Fruit fly (Drosophila melanogaster) whole organism, embryonic: ENCODE results near the gene CG43448.

ENCODE experiments used
- Adf1 ChIP-seq: fragments of 200-800 bp; sonication (Bioruptor generic); IDR thresholded peaks from 2 replicates; pipeline ENCODE4 v1.3.6; 2022; ENCODE audit warnings: missing biosample characterization, missing genetic modification characterization
- Atf3 ChIP-seq: fragments of 200-800 bp; sonication (Bioruptor generic); optimal IDR thresholded peaks from 3 replicates; lab custom pipeline; 2016; ENCODE audit warnings: missing biosample characterization, missing genetic modification characterization
- BtbVII ChIP-seq: fragments of 200-800 bp; sonication (Bioruptor generic); optimal IDR thresholded peaks from 3 replicates; lab custom pipeline; 2017; ENCODE audit warnings: missing biosample characterization, mild to moderate bottlenecking, missing genetic modification characterization
- CG10209 ChIP-seq: fragments of 200-800 bp; sonication (Bioruptor generic); optimal IDR thresholded peaks from 3 replicates; lab custom pipeline; 2017; ENCODE audit warnings: missing biosample characterization, mild to moderate bottlenecking, missing genetic modification characterization, missing genetic modification reagents
- CG10274 ChIP-seq: fragments of 200-800 bp; sonication (Bioruptor generic); optimal IDR thresholded peaks from 3 replicates; lab custom pipeline; 2017; ENCODE audit warnings: missing biosample characterization, mild to moderate bottlenecking, missing genetic modification characterization
- CG11504 ChIP-seq: fragments of 200-800 bp; sonication (Bioruptor generic); optimal IDR thresholded peaks from 3 replicates; lab custom pipeline; 2019; ENCODE audit warnings: missing biosample characterization, mild to moderate bottlenecking, missing genetic modification characterization, moderate library complexity
- CG11723 ChIP-seq: fragments of 200-800 bp; sonication (Bioruptor generic); optimal IDR thresholded peaks from 2 replicates; lab custom pipeline; 2017; ENCODE audit warnings: missing biosample characterization, mild to moderate bottlenecking, missing genetic modification characterization
- CG12769 ChIP-seq: fragments of 200-800 bp; sonication (Bioruptor generic); optimal IDR thresholded peaks from 2 replicates; lab custom pipeline; 2019; ENCODE audit warnings: missing biosample characterization, mild to moderate bottlenecking, missing genetic modification characterization, moderate library complexity
- CG14965 ChIP-seq: fragments of 200-800 bp; sonication (Bioruptor generic); optimal IDR thresholded peaks from 2 replicates; lab custom pipeline; 2016; ENCODE audit warnings: missing biosample characterization, missing genetic modification characterization, borderline replicate concordance
- CG1529 ChIP-seq: fragments of 200-800 bp; sonication (Bioruptor generic); optimal IDR thresholded peaks from 3 replicates; lab custom pipeline; 2018; ENCODE audit warnings: missing biosample characterization, missing genetic modification characterization
- CG17802 ChIP-seq: fragments of 200-800 bp; sonication (Bioruptor generic); optimal IDR thresholded peaks from 2 replicates; lab custom pipeline; 2018; ENCODE audit warnings: missing biosample characterization, mild to moderate bottlenecking, missing genetic modification characterization, moderate library complexity
- CG1792 ChIP-seq: fragments of 200-800 bp; sonication (Bioruptor generic); optimal IDR thresholded peaks from 2 replicates; lab custom pipeline; 2016; ENCODE audit warnings: missing biosample characterization, missing genetic modification characterization
- CG18262 ChIP-seq: fragments of 200-800 bp; optimal IDR thresholded peaks from 3 replicates; lab custom pipeline; 2019; ENCODE audit warnings: missing biosample characterization, mild to moderate bottlenecking, missing genetic modification characterization, moderate library complexity
- CG30431 ChIP-seq: fragments of 200-800 bp; sonication (Bioruptor generic); optimal IDR thresholded peaks from 2 replicates; lab custom pipeline; 2017; ENCODE audit warnings: missing biosample characterization, missing genetic modification characterization
- CG3838 ChIP-seq: fragments of 200-800 bp; sonication (Bioruptor generic); optimal IDR thresholded peaks from 3 replicates; lab custom pipeline; 2016; ENCODE audit warnings: missing biosample characterization, missing genetic modification characterization
- CG42726 ChIP-seq: fragments of 200-800 bp; sonication (Bioruptor generic); IDR thresholded peaks from 2 replicates; pipeline ENCODE4 v1.3.6; 2022; ENCODE audit warnings: missing biosample characterization, missing genetic modification characterization; ENCODE audit not compliant: partially characterized antibody
- CG4820 ChIP-seq: fragments of 200-800 bp; sonication (Bioruptor generic); optimal IDR thresholded peaks from 3 replicates; lab custom pipeline; 2016; ENCODE audit warnings: missing biosample characterization, missing genetic modification characterization
- CG6683 ChIP-seq: fragments of 200-800 bp; sonication (Bioruptor generic); optimal IDR thresholded peaks from 2 replicates; lab custom pipeline; 2017; ENCODE audit warnings: missing biosample characterization, mild to moderate bottlenecking, missing genetic modification characterization, missing genetic modification reagents
- CG8281 ChIP-seq: fragments of 200-800 bp; sonication (Bioruptor generic); optimal IDR thresholded peaks from 2 replicates; lab custom pipeline; 2018; ENCODE audit warnings: missing biosample characterization, mild to moderate bottlenecking, missing genetic modification characterization, moderate library complexity
- CG8478 ChIP-seq: fragments of >200 bp; optimal IDR thresholded peaks from 2 replicates; lab custom pipeline; 2018
- CG9817 ChIP-seq: fragments of 200-800 bp; sonication (Bioruptor generic); optimal IDR thresholded peaks from 2 replicates; lab custom pipeline; 2018; ENCODE audit warnings: missing biosample characterization, mild to moderate bottlenecking, missing genetic modification characterization, moderate library complexity
- Dek ChIP-seq: fragments of 200-800 bp; sonication (Bioruptor generic); optimal IDR thresholded peaks from 3 replicates; lab custom pipeline; 2019; ENCODE audit warnings: missing biosample characterization, mild to moderate bottlenecking, missing genetic modification characterization, moderate library complexity
- Hand ChIP-seq: fragments of 200-800 bp; sonication (Bioruptor generic); optimal IDR thresholded peaks from 2 replicates; lab custom pipeline; 2017; ENCODE audit warnings: mild to moderate bottlenecking, missing biosample characterization, missing genetic modification reagents, missing genetic modification characterization
- Jarid2 ChIP-seq: fragments of 200-800 bp; sonication (Bioruptor generic); optimal IDR thresholded peaks from 3 replicates; lab custom pipeline; 2017; ENCODE audit warnings: mild to moderate bottlenecking, missing biosample characterization, missing genetic modification reagents, missing genetic modification characterization
- Lim3 ChIP-seq: fragments of 200-800 bp; sonication (Bioruptor generic); IDR thresholded peaks from 2 replicates; pipeline ENCODE4 v1.3.6; 2022; ENCODE audit warnings: missing biosample characterization, missing genetic modification characterization
- Lpt ChIP-seq: fragments of >200 bp; optimal IDR thresholded peaks from 2 replicates; lab custom pipeline; 2018; ENCODE audit warnings: missing biosample characterization, missing genetic modification characterization
- Mad ChIP-seq: fragments of 200-800 bp; sonication (Bioruptor generic); optimal IDR thresholded peaks from 2 replicates; lab custom pipeline; 2016; ENCODE audit warnings: missing biosample characterization, missing genetic modification characterization
- Mes4 ChIP-seq: fragments of 200-800 bp; sonication (Bioruptor generic); optimal IDR thresholded peaks from 2 replicates; lab custom pipeline; 2016; ENCODE audit warnings: missing biosample characterization, missing genetic modification characterization
- Nf-YA ChIP-seq: fragments of 200-800 bp; sonication (Bioruptor generic); IDR thresholded peaks from 2 replicates; pipeline ENCODE4 v1.3.6; 2022; ENCODE audit warnings: missing biosample characterization, missing genetic modification characterization
- Rfx ChIP-seq: fragments of 200-800 bp; sonication (Bioruptor generic); IDR thresholded peaks from 2 replicates; pipeline ENCODE4 v1.3.6; 2022; ENCODE audit warnings: missing biosample characterization, missing genetic modification characterization
- Sox100B ChIP-seq: fragments of 200-800 bp; sonication (Bioruptor generic); optimal IDR thresholded peaks from 3 replicates; lab custom pipeline; 2018; ENCODE audit warnings: missing biosample characterization, mild to moderate bottlenecking, missing genetic modification characterization
- Vsx1 ChIP-seq: fragments of 200-800 bp; sonication (Bioruptor generic); optimal IDR thresholded peaks from 2 replicates; lab custom pipeline; 2017; ENCODE audit warnings: missing biosample characterization, mild to moderate bottlenecking, missing genetic modification characterization, missing genetic modification reagents
- ara ChIP-seq: fragments of 200-800 bp; sonication (Bioruptor generic); IDR thresholded peaks from 2 replicates; pipeline ENCODE4 v1.3.6; 2022; ENCODE audit warnings: missing biosample characterization, missing genetic modification characterization
- bowl ChIP-seq: fragments of 200-800 bp; sonication (Bioruptor generic); IDR thresholded peaks from 2 replicates; pipeline ENCODE4 v1.3.6; 2022; ENCODE audit warnings: missing biosample characterization, missing genetic modification characterization
- cas ChIP-seq: fragments of 200-800 bp; sonication (Bioruptor generic); IDR thresholded peaks from 2 replicates; pipeline ENCODE4 v1.3.6; 2022; ENCODE audit warnings: missing biosample characterization, missing genetic modification characterization
- ewg ChIP-seq: fragments of 200-800 bp; sonication (Bioruptor generic); optimal IDR thresholded peaks from 3 replicates; lab custom pipeline; 2017; ENCODE audit warnings: mild to moderate bottlenecking, missing biosample characterization, missing genetic modification reagents, missing genetic modification characterization
- exex ChIP-seq: fragments of 200-800 bp; sonication (Bioruptor generic); optimal IDR thresholded peaks from 4 replicates; lab custom pipeline; 2018; ENCODE audit warnings: missing biosample characterization, mild to moderate bottlenecking, missing genetic modification characterization, moderate library complexity
- her ChIP-seq: fragments of 200-800 bp; sonication (Bioruptor generic); optimal IDR thresholded peaks from 2 replicates; lab custom pipeline; 2016; ENCODE audit warnings: missing biosample characterization, missing genetic modification characterization
- ind ChIP-seq: fragments of 200-800 bp; sonication (Bioruptor generic); optimal IDR thresholded peaks from 3 replicates; lab custom pipeline; 2016; ENCODE audit warnings: missing biosample characterization, missing genetic modification characterization
- lab ChIP-seq: fragments of 200-800 bp; sonication (Bioruptor generic); optimal IDR thresholded peaks from 3 replicates; lab custom pipeline; 2017; ENCODE audit warnings: missing biosample characterization, missing genetic modification characterization, mild to moderate bottlenecking, moderate library complexity, missing genetic modification reagents
- nerfin-2 ChIP-seq: fragments of 200-800 bp; sonication (Bioruptor generic); IDR thresholded peaks from 2 replicates; pipeline ENCODE4 v1.3.6; 2022; ENCODE audit warnings: missing biosample characterization, missing genetic modification characterization; ENCODE audit not compliant: partially characterized antibody
- oc ChIP-seq: fragments of 200-800 bp; sonication (Bioruptor generic); optimal IDR thresholded peaks from 2 replicates; lab custom pipeline; 2018; ENCODE audit warnings: missing biosample characterization, mild to moderate bottlenecking, missing genetic modification characterization, moderate library complexity
- odd ChIP-seq: fragments of 200-800 bp; sonication (Bioruptor generic); optimal IDR thresholded peaks from 2 replicates; lab custom pipeline; 2017; ENCODE audit warnings: missing biosample characterization, mild to moderate bottlenecking, missing genetic modification characterization
- pros ChIP-seq: fragments of 200-800 bp; sonication (Bioruptor generic); optimal IDR thresholded peaks from 3 replicates; lab custom pipeline; 2019; ENCODE audit warnings: missing biosample characterization, mild to moderate bottlenecking, missing genetic modification characterization, moderate library complexity
- toy ChIP-seq: fragments of 200-800 bp; sonication (Bioruptor generic); IDR thresholded peaks from 2 replicates; pipeline ENCODE4 v1.3.6; 2022; ENCODE audit warnings: missing biosample characterization, missing genetic modification characterization
- tup ChIP-seq: fragments of 200-800 bp; sonication (Bioruptor generic); optimal IDR thresholded peaks from 2 replicates; lab custom pipeline; 2016; ENCODE audit warnings: missing biosample characterization, mild to moderate bottlenecking, missing genetic modification characterization, moderate library complexity
- unpg ChIP-seq: fragments of 200-800 bp; sonication (Bioruptor generic); optimal IDR thresholded peaks from 3 replicates; lab custom pipeline; 2018; ENCODE audit warnings: missing biosample characterization, mild to moderate bottlenecking, missing genetic modification characterization, moderate library complexity
- zfh2 ChIP-seq: fragments of 200-800 bp; sonication (Bioruptor generic); optimal IDR thresholded peaks from 2 replicates; lab custom pipeline; 2016; ENCODE audit warnings: missing biosample characterization, missing genetic modification characterization

The CG43448 gene

DNA sequence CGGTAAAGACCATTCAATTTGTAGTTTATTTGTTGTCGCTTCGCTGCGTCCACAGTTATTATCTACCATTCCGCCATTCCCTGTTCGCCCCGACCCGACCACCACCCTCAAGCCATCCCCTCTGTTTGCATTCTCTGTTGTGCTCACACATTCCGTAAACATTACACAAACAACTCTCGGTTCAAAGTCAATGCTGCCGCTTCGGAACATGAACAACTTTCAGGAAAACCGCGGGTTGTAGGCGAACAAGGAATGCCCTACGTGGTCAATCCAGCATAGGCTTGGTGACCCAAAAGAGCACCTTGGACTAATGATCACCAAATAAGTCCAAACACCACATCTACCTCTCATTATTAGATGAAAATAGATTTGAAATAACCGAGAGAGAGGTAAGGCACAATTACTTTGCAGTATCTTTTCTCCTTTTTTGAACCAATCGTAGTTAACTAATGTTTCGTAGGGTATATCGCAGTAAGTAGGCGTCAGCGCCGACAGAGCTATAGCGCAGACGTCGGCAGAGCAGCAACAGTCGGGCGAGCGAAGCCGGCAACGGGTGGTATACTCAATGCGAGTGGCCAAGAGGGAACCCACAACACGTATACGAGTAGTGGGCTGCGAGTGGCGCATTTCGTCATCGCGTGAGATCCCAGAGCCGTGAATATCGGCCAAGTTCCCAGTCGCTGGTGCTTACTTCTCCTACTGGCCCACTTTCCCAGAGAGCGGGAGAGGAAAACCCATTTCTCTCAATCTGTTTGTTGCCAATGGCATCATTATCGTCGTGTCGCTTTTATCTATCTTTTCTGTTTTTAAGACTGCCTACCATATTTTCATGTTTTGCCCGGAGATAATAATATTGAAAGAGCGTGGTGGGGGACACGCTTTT lies 34.2 kb downstream of the CG43448 start (continued):
- TF ChIP-seq ewg (GFP tag; lab: Kevin White, UChicago) (peak; percentile 82), CG3838 (GFP tag; lab: Kevin White, UChicago) (peak; percentile 96), Dek (tag; lab: Kevin White, UChicago) (peak; percentile 91), Atf3 (GFP tag; lab: Kevin White, UChicago) (peak; percentile 85), CG8281 (tag; lab: Kevin White, UChicago) (peak; percentile 86), pros (peak; percentile 7), nerfin-2 (no peak), CG6683 (GFP tag; lab: Kevin White, UChicago) (peak; percentile 93), Hand (peak; percentile 85), bowl (GFP tag; lab: Robert Waterston, UW) (peak; percentile 94), toy (GFP tag; lab: Robert Waterston, UW) (peak; percentile 77), her (GFP tag; lab: Kevin White, UChicago) (peak; percentile 96), CG17802 (tag; lab: Kevin White, UChicago) (peak; percentile 87), Lim3 (peak; percentile 95), CG8478 (no peak), CG30431 (GFP tag; lab: Kevin White, UChicago) (peak; percentile 89), ara (peak; percentile 89), CG10274 (GFP tag; lab: Kevin White, UChicago) (peak; percentile 100), zfh2 (peak; percentile 96), CG9817 (peak; percentile 90), CG14965 (GFP tag; lab: Kevin White, UChicago) (peak; percentile 92), Lpt (GFP tag; lab: Kevin White, UChicago) (no peak), Mad (GFP tag; lab: Kevin White, UChicago) (peak; percentile 85), CG11504 (tag; lab: Kevin White, UChicago) (peak; percentile 97), CG10209 (GFP tag; lab: Kevin White, UChicago) (peak; percentile 94), lab (GFP tag; lab: Kevin White, UChicago) (peak; percentile 98), Mes4 (peak; percentile 91), Vsx1 (GFP tag; lab: Kevin White, UChicago) (peak; percentile 91), tup (GFP tag; lab: Kevin White, UChicago) (peak; percentile 95), BtbVII (peak; percentile 96), Nf-YA (GFP tag; lab: Robert Waterston, UW) (peak; percentile 96), CG12769 (tag; lab: Kevin White, UChicago) (peak; percentile 95), exex (tag; lab: Kevin White, UChicago) (peak; percentile 85), ind (GFP tag; lab: Kevin White, UChicago) (peak; percentile 99), CG42726 (no peak), CG18262 (tag; lab: Kevin White, UChicago) (peak; percentile 94), oc (tag; lab: Kevin White, UChicago) (peak; percentile 83), CG1529 (GFP tag; lab: Kevin White, UChicago) (peak; percentile 74), CG11723 (GFP tag; lab: Kevin White, UChicago) (peak; percentile 95), unpg (GFP tag; lab: Kevin White, UChicago) (peak; percentile 93), CG4820 (GFP tag; lab: Kevin White, UChicago) (peak; percentile 97), Sox100B (GFP tag; lab: Kevin White, UChicago) (peak; percentile 96), Jarid2 (GFP tag; lab: Kevin White, UChicago) (peak; percentile 77), cas (peak; percentile 70), Rfx (GFP tag; lab: Robert Waterston, UW) (peak; percentile 95), odd (GFP tag; lab: Kevin White, UChicago) (peak; percentile 90), CG1792 (GFP tag; lab: Kevin White, UChicago) (peak; percentile 98), Adf1 (peak; percentile 99)
